Fruit fly (Drosophila melanogaster) whole organism, prepupa: Measurements from ENCODE around the gene CG11562.
A peak's percentile ranks its signal among the peaks of the same experiment; 100 is the strongest.

Experiments used
- CG10631 ChIP-seq: fragments of 200-800 bp; sonication (Bioruptor generic); optimal IDR thresholded peaks from 2 replicates; lab custom pipeline; 2016; ENCODE audit warnings: missing biosample characterization, missing genetic modification characterization
- CG11294 ChIP-seq: fragments of 200-800 bp; sonication (Bioruptor generic); IDR thresholded peaks from 2 replicates; pipeline ENCODE4 v1.3.6; 2022; ENCODE audit warnings: missing biosample characterization, missing genetic modification characterization
- CG15336 ChIP-seq: fragments of 200-800 bp; sonication (Bioruptor generic); IDR thresholded peaks from 2 replicates; pipeline ENCODE4 v1.3.6; 2022; ENCODE audit warnings: missing biosample characterization, missing genetic modification characterization
- CG16779 ChIP-seq: fragments of 200-800 bp; sonication (Bioruptor generic); optimal IDR thresholded peaks from 3 replicates; lab custom pipeline; 2017; ENCODE audit warnings: missing biosample characterization, mild to moderate bottlenecking, missing genetic modification characterization
- CG3032 ChIP-seq: fragments of 200-800 bp; optimal IDR thresholded peaks from 2 replicates; lab custom pipeline; 2019; ENCODE audit warnings: missing biosample characterization, mild to moderate bottlenecking, missing genetic modification characterization, moderate library complexity
- CG31627 ChIP-seq: fragments of 200-800 bp; sonication (Bioruptor generic); optimal IDR thresholded peaks from 3 replicates; lab custom pipeline; 2016; ENCODE audit warnings: missing biosample characterization, missing genetic modification characterization
- CG32006 ChIP-seq: fragments of 200-800 bp; sonication (Bioruptor generic); optimal IDR thresholded peaks from 3 replicates; lab custom pipeline; 2017; ENCODE audit warnings: missing biosample characterization, mild to moderate bottlenecking, missing genetic modification characterization
- CG6163 ChIP-seq: fragments of 200-800 bp; sonication (Bioruptor generic); IDR thresholded peaks from 3 replicates; pipeline ENCODE4 v1.3.6; 2022; ENCODE audit warnings: missing biosample characterization, missing genetic modification characterization
- CG6808 ChIP-seq: fragments of 200-800 bp; sonication (Bioruptor generic); optimal IDR thresholded peaks from 3 replicates; lab custom pipeline; 2017; ENCODE audit warnings: missing biosample characterization, missing genetic modification characterization, mild to moderate bottlenecking, moderate library complexity, missing genetic modification reagents
- CG6854 ChIP-seq: fragments of 200-800 bp; sonication (Bioruptor generic); optimal IDR thresholded peaks from 2 replicates; lab custom pipeline; 2017; ENCODE audit warnings: missing biosample characterization, mild to moderate bottlenecking, missing genetic modification characterization
- CG7368 ChIP-seq: fragments of 200-800 bp; sonication (Bioruptor generic); optimal IDR thresholded peaks from 3 replicates; lab custom pipeline; 2016; ENCODE audit warnings: missing biosample characterization, missing genetic modification characterization
- CG8319 ChIP-seq: fragments of 200-800 bp; sonication (Bioruptor generic); optimal IDR thresholded peaks from 3 replicates; lab custom pipeline; 2016; ENCODE audit warnings: missing biosample characterization, missing genetic modification characterization
- CG8632 ChIP-seq: fragments of 200-800 bp; sonication (Bioruptor generic); optimal IDR thresholded peaks from 3 replicates; lab custom pipeline; 2016; ENCODE audit warnings: missing biosample characterization, missing genetic modification characterization
- Eip75B ChIP-seq: fragments of 200-800 bp; sonication (Bioruptor generic); optimal IDR thresholded peaks from 3 replicates; lab custom pipeline; 2016; ENCODE audit warnings: missing biosample characterization, missing genetic modification characterization
- Eip78C ChIP-seq: fragments of 200-800 bp; sonication (Bioruptor generic); peaks from one replicate; lab custom pipeline; 2016; ENCODE audit warnings: missing biosample characterization, missing genetic modification characterization
- Eip93F ChIP-seq: fragments of 200-800 bp; sonication (Bioruptor generic); optimal IDR thresholded peaks from 2 replicates; lab custom pipeline; 2016; ENCODE audit warnings: missing biosample characterization, mild to moderate bottlenecking, missing genetic modification characterization
- Ets96B ChIP-seq: fragments of 200-800 bp; optimal IDR thresholded peaks from 2 replicates; lab custom pipeline; 2019; ENCODE audit warnings: missing biosample characterization, mild to moderate bottlenecking, missing genetic modification characterization, moderate library complexity
- Gug ChIP-seq: fragments of 200-800 bp; sonication (Bioruptor generic); IDR thresholded peaks from 2 replicates; pipeline ENCODE4 v1.3.6; 2022; ENCODE audit warnings: missing biosample characterization, missing genetic modification characterization
- Hr39 ChIP-seq: fragments of 200-800 bp; sonication (Bioruptor generic); optimal IDR thresholded peaks from 2 replicates; lab custom pipeline; 2016; ENCODE audit warnings: missing biosample characterization, missing genetic modification characterization
- Hr4 ChIP-seq: fragments of 200-800 bp; sonication (Bioruptor generic); optimal IDR thresholded peaks from 3 replicates; lab custom pipeline; 2016; ENCODE audit warnings: missing biosample characterization, missing genetic modification characterization
- Lpt ChIP-seq: fragments of 200-800 bp; sonication (Bioruptor generic); optimal IDR thresholded peaks from 3 replicates; lab custom pipeline; 2016; ENCODE audit warnings: missing biosample characterization, missing genetic modification characterization
- OdsH ChIP-seq: fragments of 200-800 bp; sonication (Bioruptor generic); optimal IDR thresholded peaks from 3 replicates; lab custom pipeline; 2016; ENCODE audit warnings: missing biosample characterization, missing genetic modification characterization
- Sox102F ChIP-seq: fragments of 200-800 bp; sonication (Bioruptor generic); optimal IDR thresholded peaks from 2 replicates; lab custom pipeline; 2016; ENCODE audit warnings: missing biosample characterization, mild to moderate bottlenecking, missing genetic modification characterization
- Sox14 ChIP-seq: fragments of 200-800 bp; sonication (Bioruptor generic); optimal IDR thresholded peaks from 3 replicates; lab custom pipeline; 2016; ENCODE audit warnings: missing biosample characterization, missing genetic modification characterization
- acj6 ChIP-seq: fragments of 200-800 bp; sonication (Bioruptor generic); optimal IDR thresholded peaks from 3 replicates; lab custom pipeline; 2016; ENCODE audit warnings: missing biosample characterization, missing genetic modification characterization
- cyc ChIP-seq: fragments of 200-800 bp; sonication (Bioruptor generic); optimal IDR thresholded peaks from 3 replicates; lab custom pipeline; 2016; ENCODE audit warnings: missing biosample characterization, missing genetic modification characterization
- dsx ChIP-seq: fragments of 200-800 bp; optimal IDR thresholded peaks from 3 replicates; lab custom pipeline; 2019; ENCODE audit warnings: missing biosample characterization, mild to moderate bottlenecking, missing genetic modification characterization, moderate library complexity; ENCODE audit not compliant: poor library complexity, severe bottlenecking
- esn ChIP-seq: fragments of 200-800 bp; sonication (Bioruptor generic); optimal IDR thresholded peaks from 2 replicates; lab custom pipeline; 2016; ENCODE audit warnings: missing biosample characterization, mild to moderate bottlenecking, missing genetic modification characterization, moderate library complexity
- fd59A ChIP-seq: fragments of 200-800 bp; sonication (Bioruptor generic); optimal IDR thresholded peaks from 2 replicates; lab custom pipeline; 2017; ENCODE audit warnings: missing biosample characterization, mild to moderate bottlenecking, missing genetic modification characterization, missing genetic modification reagents
- fd85E ChIP-seq: fragments of 200-800 bp; sonication (Bioruptor generic); optimal IDR thresholded peaks from 3 replicates; lab custom pipeline; 2016; ENCODE audit warnings: missing biosample characterization, missing genetic modification characterization
- fkh ChIP-seq: fragments of 200-800 bp; sonication (Bioruptor generic); optimal IDR thresholded peaks from 3 replicates; lab custom pipeline; 2017; ENCODE audit warnings: missing biosample characterization, mild to moderate bottlenecking, missing genetic modification characterization, moderate library complexity
- lz ChIP-seq: fragments of 200-800 bp; sonication (Bioruptor generic); optimal IDR thresholded peaks from 3 replicates; lab custom pipeline; 2016; ENCODE audit warnings: missing biosample characterization, missing genetic modification characterization
- pdm3 ChIP-seq: fragments of 200-800 bp; sonication (Bioruptor generic); optimal IDR thresholded peaks from 3 replicates; lab custom pipeline; 2016; ENCODE audit warnings: missing biosample characterization, missing genetic modification characterization
- salr ChIP-seq, 2 experiments: fragments of 200-800 bp; sonication (Bioruptor generic); optimal IDR thresholded peaks; 3 replicates each; lab custom pipeline; 2016 to 2018; ENCODE audit warnings: missing biosample characterization in 2 of 2, missing genetic modification characterization in 2 of 2, mild to moderate bottlenecking in 1 of 2

CG11562 gene

dm6 chr2L:271553-271952 is 20.7 kb upstream of the CG11562 start, which contains the start of gene Dus1:
TSS of gene Dus1 (minus strand) at chr2L:271744.
- TF ChIP-seq Eip78C (GFP tag; lab: Kevin White, UChicago), result peak; percentile 40
- no peak for TF ChIP-seq Ets96B (tag; lab: Kevin White, UChicago)

dm6 chr2L:273603-274002 is 18.6 kb upstream of the CG11562 start, which contains the start of the genes mbm and CG11555:
TSS of gene mbm (minus strand) at chr2L:273715.
TSS of gene CG11555 (plus strand) at chr2L:273836.
- TF ChIP-seq CG11294 (GFP tag; lab: Robert Waterston, UW) (no peak), CG6163 (GFP tag; lab: Robert Waterston, UW) (no peak), salr (GFP tag; optimal IDR thresholded peaks at IDR 0.05; lab: Kevin White, UChicago) (no peak), lz (GFP tag; lab: Kevin White, UChicago) (no peak), CG3032 (tag; lab: Kevin White, UChicago) (peak; percentile 26), CG8319 (GFP tag; lab: Kevin White, UChicago) (no peak), Eip93F (no peak), dsx (peak; percentile 5), esn (GFP tag; lab: Kevin White, UChicago) (peak; percentile 19), Ets96B (tag; lab: Kevin White, UChicago) (peak; percentile 39)

- TF ChIP-seq esn (GFP tag; lab: Kevin White, UChicago), result peak; percentile 35
- peak; percentile 95 for TF ChIP-seq fkh
- TF ChIP-seq cyc (GFP tag; lab: Kevin White, UChicago), result peak; percentile 22
- peak; percentile 47 for TF ChIP-seq CG31627 (GFP tag; lab: Kevin White, UChicago)
- peak; percentile 10 for TF ChIP-seq lz (GFP tag; lab: Kevin White, UChicago)
- no peak for TF ChIP-seq CG32006 (GFP tag; lab: Kevin White, UChicago)
- TF ChIP-seq acj6 (GFP tag; lab: Kevin White, UChicago), result no peak
- no peak for TF ChIP-seq Eip78C (GFP tag; lab: Kevin White, UChicago)
- TF ChIP-seq OdsH, result no peak
- no peak for TF ChIP-seq fd59A (GFP tag; lab: Kevin White, UChicago)
- TF ChIP-seq Hr4 (GFP tag; lab: Kevin White, UChicago), result no peak
- no peak for TF ChIP-seq Hr39 (GFP tag; lab: Kevin White, UChicago)
- TF ChIP-seq CG6808 (GFP tag; lab: Kevin White, UChicago), result no peak
- TF ChIP-seq Gug (GFP tag; lab: Robert Waterston, UW), result no peak
- no peak for TF ChIP-seq CG6163 (GFP tag; lab: Robert Waterston, UW)
These were observed 15.0 kb upstream of the CG11562 start, which contains the start of gene smo for dm6 chr2L:277122-277671. TSS of gene smo (plus strand) at chr2L:277582.

dm6 chr2L:278134-278533 is 14.1 kb upstream of the CG11562 start, which contains the start of gene CG17078:
TSS of gene CG17078 (minus strand) at chr2L:278234.
- TF ChIP-seq Lpt (GFP tag; lab: Kevin White, UChicago) (no peak), CG7368 (GFP tag; lab: Kevin White, UChicago) (no peak), Eip75B (GFP tag; lab: Kevin White, UChicago) (no peak), CG8632 (GFP tag; lab: Kevin White, UChicago) (no peak), CG15336 (GFP tag; lab: Robert Waterston, UW) (no peak), CG6854 (GFP tag; lab: Kevin White, UChicago) (no peak), pdm3 (GFP tag; lab: Kevin White, UChicago) (no peak), fkh (no peak), esn (GFP tag; lab: Kevin White, UChicago) (no peak), cyc (GFP tag; lab: Kevin White, UChicago) (no peak), Sox14 (GFP tag; lab: Kevin White, UChicago) (no peak), CG10631 (GFP tag; lab: Kevin White, UChicago) (no peak), fd85E (no peak), Eip78C (GFP tag; lab: Kevin White, UChicago) (no peak), CG3032 (tag; lab: Kevin White, UChicago) (no peak), CG16779 (tag; lab: Kevin White, UChicago) (no peak), Sox102F (GFP tag; lab: Kevin White, UChicago) (no peak)
